Fruit fly (Drosophila melanogaster): ENCODE data around the gene bocks.

Gene bocks

DNA sequence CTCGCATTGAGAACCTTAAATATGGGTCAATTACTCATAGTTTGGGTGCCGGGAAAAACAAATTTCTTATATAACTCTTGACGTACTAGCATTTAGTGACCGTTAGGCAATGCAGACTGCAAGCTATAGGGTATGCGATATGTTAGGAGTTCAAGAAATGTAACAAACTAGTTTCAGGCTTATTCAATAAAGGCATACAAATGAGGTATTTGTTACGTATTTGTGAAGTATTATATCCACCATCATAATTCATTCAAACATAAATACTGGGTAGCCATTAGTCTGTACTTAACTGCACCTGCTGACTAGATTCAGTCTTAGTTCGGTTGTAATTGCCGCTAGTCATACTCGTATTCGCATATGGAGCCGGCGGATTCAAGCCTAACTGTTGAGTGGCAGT, 17.4 kb upstream of the bocks start:
- no peak for TF ChIP-seq gfzf (GFP tag; optimal IDR thresholded peaks at IDR 0.05)
- TF ChIP-seq NfI (GFP tag; optimal IDR thresholded peaks at IDR 0.05) = no peak
- TF ChIP-seq gsb (GFP tag; IDR thresholded peaks at IDR 0.05) = no peak
- no peak for TF ChIP-seq bigmax (GFP tag; optimal IDR thresholded peaks at IDR 0.05)
- no peak for TF ChIP-seq lmd (GFP tag; IDR thresholded peaks at IDR 0.05)
- TF ChIP-seq vnd (GFP tag; IDR thresholded peaks at IDR 0.05; ENCODE audit: partially characterized antibody) = peak; percentile 50; the same call in 2 of the 3 replicates
- TF ChIP-seq ewg (GFP tag; optimal IDR thresholded peaks at IDR 0.05) = no peak
- no peak for TF ChIP-seq amos (GFP tag; IDR thresholded peaks at IDR 0.05; ENCODE audit: partially characterized antibody)
- TF ChIP-seq Hr39 (optimal IDR thresholded peaks at IDR 0.05) = no peak
- TF ChIP-seq Dip3 (GFP tag; optimal IDR thresholded peaks at IDR 0.05) = no peak
- no peak for TF ChIP-seq CG2678 (tag; optimal IDR thresholded peaks at IDR 0.05)
- TF ChIP-seq CG8924 (tag; optimal IDR thresholded peaks at IDR 0.05) = no peak
- TF ChIP-seq pnt (GFP tag; optimal IDR thresholded peaks at IDR 0.05) = no peak
- no peak for TF ChIP-seq nau (GFP tag; optimal IDR thresholded peaks at IDR 0.05)
- TF ChIP-seq Myb (GFP tag; optimal IDR thresholded peaks at IDR 0.05) = no peak
- peak; percentile 17 for TF ChIP-seq Med (GFP tag)
- TF ChIP-seq schlank (tag; optimal IDR thresholded peaks at IDR 0.05) = no peak
- TF ChIP-seq CG32767 (GFP tag; IDR thresholded peaks at IDR 0.05) = no peak
- no peak for TF ChIP-seq en (GFP tag; optimal IDR thresholded peaks at IDR 0.05)
- TF ChIP-seq Hr78 (GFP tag; optimal IDR thresholded peaks at IDR 0.05) = no peak
- no peak for TF ChIP-seq grau (tag; optimal IDR thresholded peaks at IDR 0.05)
- no peak for TF ChIP-seq h (optimal IDR thresholded peaks at IDR 0.05)
- TF ChIP-seq Antp (GFP tag; optimal IDR thresholded peaks at IDR 0.05) = no peak
- TF ChIP-seq CG30403 (GFP tag; optimal IDR thresholded peaks at IDR 0.05) = no peak
- TF ChIP-seq tap (tag; optimal IDR thresholded peaks at IDR 0.05) = no peak
- peak; percentile 62 for TF ChIP-seq nerfin-2 (GFP tag; IDR thresholded peaks at IDR 0.05; ENCODE audit: partially characterized antibody)
- TF ChIP-seq CG3838 (GFP tag; optimal IDR thresholded peaks at IDR 0.05) = no peak
- peak; percentile 58; the same call in 1 of the 3 replicates for TF ChIP-seq CG7963 (GFP tag; IDR thresholded peaks at IDR 0.05; ENCODE audit: partially characterized antibody)
- 0 out of 2 replicates have a peak, but pooled peaks have one; percentile 15 for TF ChIP-seq Drgx (GFP tag; IDR thresholded peaks at IDR 0.05)
- no peak for TF ChIP-seq CG2712 (tag; optimal IDR thresholded peaks at IDR 0.05)
- no peak for TF ChIP-seq ato (GFP tag; IDR thresholded peaks at IDR 0.05; ENCODE audit: partially characterized antibody)
- no peak for TF ChIP-seq cg (GFP tag; optimal IDR thresholded peaks at IDR 0.05)
- TF ChIP-seq ro (GFP tag; IDR thresholded peaks at IDR 0.05) = no peak
- no peak for TF ChIP-seq chif (GFP tag; optimal IDR thresholded peaks at IDR 0.05)
- TF ChIP-seq Pdp1 (GFP tag; optimal IDR thresholded peaks at IDR 0.05) = peak in 1 of 2 experiments; percentile 67
- TF ChIP-seq Dll (GFP tag; IDR thresholded peaks at IDR 0.05; ENCODE audit: partially characterized antibody) = 0 out of 4 replicates have a peak, but pooled peaks have one; percentile 19
- TF ChIP-seq CG8359 (GFP tag; optimal IDR thresholded peaks at IDR 0.05; ENCODE audit: borderline replicate concordance) = no peak
- no peak for TF ChIP-seq fd3F (GFP tag; optimal IDR thresholded peaks at IDR 0.05)
- no peak for TF ChIP-seq Camta (GFP tag; optimal IDR thresholded peaks at IDR 0.05)
- no peak for TF ChIP-seq CG4730 (GFP tag; IDR thresholded peaks at IDR 0.05)
- peak; percentile 31; the same call in 1 of the 2 replicates for TF ChIP-seq bbx (GFP tag; IDR thresholded peaks at IDR 0.05; ENCODE audit: partially characterized antibody)
- TF ChIP-seq lov (optimal IDR thresholded peaks at IDR 0.05) = no peak
- TF ChIP-seq lov (GFP tag; IDR thresholded peaks at IDR 0.05) = no peak
- no peak for TF ChIP-seq gsb-n (tag; optimal IDR thresholded peaks at IDR 0.05)
- TF ChIP-seq Hr51 (GFP tag; optimal IDR thresholded peaks at IDR 0.05) = no peak
- no peak for TF ChIP-seq sim (GFP tag; IDR thresholded peaks at IDR 0.05)
- TF ChIP-seq CG16813 (GFP tag; IDR thresholded peaks at IDR 0.05; ENCODE audit: partially characterized antibody) = peak; percentile 60
- TF ChIP-seq cwo (GFP tag; optimal IDR thresholded peaks at IDR 0.05) = no peak
- no peak for TF ChIP-seq dimm (GFP tag; IDR thresholded peaks at IDR 0.05)
- TF ChIP-seq CG17568 (GFP tag; optimal IDR thresholded peaks at IDR 0.05) = no peak

Measured in whole organism, embryonic.